Fruit fly (Drosophila melanogaster) whole organism, prepupa: ENCODE measurements around the gene Vsx1.

Experiments used
- Blimp-1 ChIP-seq: fragments of 200-800 bp; sonication (Bioruptor generic); optimal IDR thresholded peaks from 3 replicates; lab custom pipeline; 2017; ENCODE audit warnings: missing biosample characterization, missing genetic modification characterization, mild to moderate bottlenecking, moderate library complexity, missing genetic modification reagents
- CG10631 ChIP-seq: fragments of 200-800 bp; sonication (Bioruptor generic); optimal IDR thresholded peaks from 2 replicates; lab custom pipeline; 2016; ENCODE audit warnings: missing biosample characterization, missing genetic modification characterization
- CG10669 ChIP-seq: fragments of 200-800 bp; sonication (Bioruptor generic); optimal IDR thresholded peaks from 3 replicates; lab custom pipeline; 2018; ENCODE audit warnings: missing biosample characterization, mild to moderate bottlenecking, missing genetic modification characterization, moderate library complexity
- CG11294 ChIP-seq: fragments of 200-800 bp; sonication (Bioruptor generic); IDR thresholded peaks from 2 replicates; pipeline ENCODE4 v1.3.6; 2022; ENCODE audit warnings: missing biosample characterization, missing genetic modification characterization
- CG11762 ChIP-seq: fragments of 200-800 bp; sonication (Bioruptor generic); optimal IDR thresholded peaks from 3 replicates; lab custom pipeline; 2016; ENCODE audit warnings: missing biosample characterization, missing genetic modification characterization; ENCODE audit not compliant: insufficient read depth
- CG11902 ChIP-seq: fragments of 200-800 bp; sonication (Bioruptor generic); optimal IDR thresholded peaks from 3 replicates; lab custom pipeline; 2016; ENCODE audit warnings: missing biosample characterization, missing genetic modification characterization
- CG1621 ChIP-seq: fragments of 200-800 bp; sonication (Bioruptor generic); optimal IDR thresholded peaks from 3 replicates; lab custom pipeline; 2018; ENCODE audit warnings: missing biosample characterization, mild to moderate bottlenecking, missing genetic modification characterization
- CG3032 ChIP-seq: fragments of 200-800 bp; optimal IDR thresholded peaks from 2 replicates; lab custom pipeline; 2019; ENCODE audit warnings: missing biosample characterization, mild to moderate bottlenecking, missing genetic modification characterization, moderate library complexity
- CG31627 ChIP-seq: fragments of 200-800 bp; sonication (Bioruptor generic); optimal IDR thresholded peaks from 3 replicates; lab custom pipeline; 2016; ENCODE audit warnings: missing biosample characterization, missing genetic modification characterization
- CG32006 ChIP-seq: fragments of 200-800 bp; sonication (Bioruptor generic); optimal IDR thresholded peaks from 3 replicates; lab custom pipeline; 2017; ENCODE audit warnings: missing biosample characterization, mild to moderate bottlenecking, missing genetic modification characterization
- CG34406 ChIP-seq: fragments of 200-800 bp; sonication (Bioruptor generic); optimal IDR thresholded peaks from 3 replicates; lab custom pipeline; 2016; ENCODE audit warnings: missing biosample characterization, missing genetic modification characterization
- CG3919 ChIP-seq: fragments of 200-800 bp; sonication (Bioruptor generic); optimal IDR thresholded peaks from 3 replicates; lab custom pipeline; 2016; ENCODE audit warnings: missing biosample characterization, missing genetic modification characterization
- CG6792 ChIP-seq: fragments of 200-800 bp; sonication (Bioruptor generic); optimal IDR thresholded peaks from 3 replicates; lab custom pipeline; 2016; ENCODE audit warnings: missing biosample characterization, missing genetic modification characterization
- CG6808 ChIP-seq: fragments of 200-800 bp; sonication (Bioruptor generic); optimal IDR thresholded peaks from 3 replicates; lab custom pipeline; 2017; ENCODE audit warnings: missing biosample characterization, missing genetic modification characterization, mild to moderate bottlenecking, moderate library complexity, missing genetic modification reagents
- CG6854 ChIP-seq: fragments of 200-800 bp; sonication (Bioruptor generic); optimal IDR thresholded peaks from 2 replicates; lab custom pipeline; 2017; ENCODE audit warnings: missing biosample characterization, mild to moderate bottlenecking, missing genetic modification characterization
- CG7368 ChIP-seq: fragments of 200-800 bp; sonication (Bioruptor generic); optimal IDR thresholded peaks from 3 replicates; lab custom pipeline; 2016; ENCODE audit warnings: missing biosample characterization, missing genetic modification characterization
- CG9139 ChIP-seq: fragments of 200-800 bp; sonication (Bioruptor generic); optimal IDR thresholded peaks from 3 replicates; lab custom pipeline; 2017; ENCODE audit warnings: missing biosample characterization, mild to moderate bottlenecking, missing genetic modification characterization
- Eip93F ChIP-seq: fragments of 200-800 bp; sonication (Bioruptor generic); optimal IDR thresholded peaks from 2 replicates; lab custom pipeline; 2016; ENCODE audit warnings: missing biosample characterization, mild to moderate bottlenecking, missing genetic modification characterization
- Gug ChIP-seq: fragments of 200-800 bp; sonication (Bioruptor generic); IDR thresholded peaks from 2 replicates; pipeline ENCODE4 v1.3.6; 2022; ENCODE audit warnings: missing biosample characterization, missing genetic modification characterization
- Hr38 ChIP-seq: sonication (Bioruptor generic); optimal IDR thresholded peaks from 2 replicates; lab custom pipeline; 2016; ENCODE audit warnings: missing biosample characterization, missing genetic modification characterization
- Hr39 ChIP-seq: fragments of 200-800 bp; sonication (Bioruptor generic); optimal IDR thresholded peaks from 2 replicates; lab custom pipeline; 2016; ENCODE audit warnings: missing biosample characterization, missing genetic modification characterization
- Hr4 ChIP-seq: fragments of 200-800 bp; sonication (Bioruptor generic); optimal IDR thresholded peaks from 3 replicates; lab custom pipeline; 2016; ENCODE audit warnings: missing biosample characterization, missing genetic modification characterization
- Lpt ChIP-seq: fragments of 200-800 bp; sonication (Bioruptor generic); optimal IDR thresholded peaks from 3 replicates; lab custom pipeline; 2016; ENCODE audit warnings: missing biosample characterization, missing genetic modification characterization
- Met ChIP-seq: fragments of 200-800 bp; sonication (Bioruptor generic); optimal IDR thresholded peaks from 3 replicates; lab custom pipeline; 2016; ENCODE audit warnings: missing biosample characterization, missing genetic modification characterization
- OdsH ChIP-seq: fragments of 200-800 bp; sonication (Bioruptor generic); optimal IDR thresholded peaks from 3 replicates; lab custom pipeline; 2016; ENCODE audit warnings: missing biosample characterization, missing genetic modification characterization
- achi ChIP-seq: fragments of 200-800 bp; sonication (Bioruptor generic); optimal IDR thresholded peaks from 3 replicates; lab custom pipeline; 2016; ENCODE audit warnings: missing biosample characterization, missing genetic modification characterization
- cyc ChIP-seq: fragments of 200-800 bp; sonication (Bioruptor generic); optimal IDR thresholded peaks from 3 replicates; lab custom pipeline; 2016; ENCODE audit warnings: missing biosample characterization, missing genetic modification characterization
- dac ChIP-seq: fragments of 200-800 bp; sonication (Bioruptor generic); optimal IDR thresholded peaks from 2 replicates; lab custom pipeline; 2017; ENCODE audit warnings: missing biosample characterization, mild to moderate bottlenecking, missing genetic modification characterization
- eg ChIP-seq: fragments of 200-800 bp; sonication (Bioruptor generic); IDR thresholded peaks from 3 replicates; pipeline ENCODE4 v1.3.6; 2022; ENCODE audit warnings: missing biosample characterization, missing genetic modification characterization
- esn ChIP-seq: fragments of 200-800 bp; sonication (Bioruptor generic); optimal IDR thresholded peaks from 2 replicates; lab custom pipeline; 2016; ENCODE audit warnings: missing biosample characterization, mild to moderate bottlenecking, missing genetic modification characterization, moderate library complexity
- fd59A ChIP-seq: fragments of 200-800 bp; sonication (Bioruptor generic); optimal IDR thresholded peaks from 2 replicates; lab custom pipeline; 2017; ENCODE audit warnings: missing biosample characterization, mild to moderate bottlenecking, missing genetic modification characterization, missing genetic modification reagents
- fd85E ChIP-seq: fragments of 200-800 bp; sonication (Bioruptor generic); optimal IDR thresholded peaks from 3 replicates; lab custom pipeline; 2016; ENCODE audit warnings: missing biosample characterization, missing genetic modification characterization
- fkh ChIP-seq: fragments of 200-800 bp; sonication (Bioruptor generic); optimal IDR thresholded peaks from 3 replicates; lab custom pipeline; 2017; ENCODE audit warnings: missing biosample characterization, mild to moderate bottlenecking, missing genetic modification characterization, moderate library complexity
- net ChIP-seq: fragments of 200-800 bp; sonication (Bioruptor generic); optimal IDR thresholded peaks from 3 replicates; lab custom pipeline; 2016; ENCODE audit warnings: missing biosample characterization, missing genetic modification characterization
- salr ChIP-seq, 2 experiments: fragments of 200-800 bp; sonication (Bioruptor generic); optimal IDR thresholded peaks; 3 replicates each; lab custom pipeline; 2016 to 2018; ENCODE audit warnings: missing biosample characterization in 2 of 2, missing genetic modification characterization in 2 of 2, mild to moderate bottlenecking in 1 of 2
- spab ChIP-seq: fragments of 200-800 bp; sonication (Bioruptor generic); optimal IDR thresholded peaks from 2 replicates; lab custom pipeline; 2017; ENCODE audit warnings: missing biosample characterization, mild to moderate bottlenecking, missing genetic modification characterization, missing genetic modification reagents
- svp ChIP-seq: fragments of 200-800 bp; sonication (Bioruptor generic); peaks from one replicate; lab custom pipeline; 2016; ENCODE audit warnings: missing biosample characterization, missing genetic modification characterization

The Vsx1 gene

dm6 chrX:5579484-5579883, 14.6 kb upstream of the Vsx1 start:
- no peak for TF ChIP-seq CG6854 (GFP tag; lab: Kevin White, UChicago)
- TF ChIP-seq CG7368 (GFP tag; lab: Kevin White, UChicago), result no peak
- TF ChIP-seq achi (GFP tag; lab: Kevin White, UChicago), result no peak

- TF ChIP-seq CG6792, result no peak
- no peak for TF ChIP-seq spab (GFP tag; lab: Kevin White, UChicago)
- no peak for TF ChIP-seq CG10631 (GFP tag; lab: Kevin White, UChicago)
- TF ChIP-seq CG11762, result no peak
- no peak for TF ChIP-seq Eip93F (GFP tag; lab: Kevin White, UChicago)
- no peak for TF ChIP-seq CG11294
- no peak for TF ChIP-seq CG11902
- no peak for TF ChIP-seq Lpt (GFP tag; lab: Kevin White, UChicago)
- no peak for TF ChIP-seq Blimp-1 (GFP tag; lab: Kevin White, UChicago)
- no peak for TF ChIP-seq achi (GFP tag; lab: Kevin White, UChicago)
- no peak for TF ChIP-seq eg (GFP tag; lab: Robert Waterston, UW)
- no peak for TF ChIP-seq CG10669 (GFP tag; lab: Kevin White, UChicago)
- no peak for TF ChIP-seq Met
- no peak for TF ChIP-seq salr (GFP tag; optimal IDR thresholded peaks at IDR 0.05; lab: Kevin White, UChicago)
- no peak for TF ChIP-seq fd85E
- TF ChIP-seq CG3919 (GFP tag; lab: Kevin White, UChicago), result no peak
- TF ChIP-seq esn (GFP tag; lab: Kevin White, UChicago), result no peak
- TF ChIP-seq fd59A (GFP tag; lab: Kevin White, UChicago), result no peak
Measured at dm6 chrX:5587023-5587422, 7.0 kb upstream of the Vsx1 start.

dm6 chrX:5588454-5588853, 5.6 kb upstream of the Vsx1 start:
- TF ChIP-seq spab (GFP tag; lab: Kevin White, UChicago) (no peak), salr (GFP tag; optimal IDR thresholded peaks at IDR 0.05; lab: Kevin White, UChicago) (no peak), CG11902 (no peak)

dm6 chrX:5589990-5590389, 4.1 kb upstream of the Vsx1 start:
- no peak for TF ChIP-seq CG1621
- TF ChIP-seq svp (GFP tag; lab: Kevin White, UChicago), result peak; percentile 63
- no peak for TF ChIP-seq fd59A (GFP tag; lab: Kevin White, UChicago)
- no peak for TF ChIP-seq CG31627 (GFP tag; lab: Kevin White, UChicago)

dm6 chrX:5596554-5596953, 2.5 kb downstream of the Vsx1 start:
- TF ChIP-seq CG9139 (GFP tag; lab: Kevin White, UChicago), result no peak
- peak; percentile 12 for TF ChIP-seq fkh (GFP tag; lab: Kevin White, UChicago)

- TF ChIP-seq Hr4 (GFP tag; lab: Kevin White, UChicago) (no peak), CG6792 (no peak), CG11294 (no peak), CG6808 (no peak), salr (GFP tag; optimal IDR thresholded peaks at IDR 0.05; lab: Kevin White, UChicago) (no peak), net (GFP tag; lab: Kevin White, UChicago) (no peak), cyc (GFP tag; lab: Kevin White, UChicago) (no peak)
- TF ChIP-seq, all 60 proteins: peak for 0
Measured at dm6 chrX:5602308-5602707, 8.3 kb downstream of the Vsx1 start.

- TF ChIP-seq Lpt (GFP tag; lab: Kevin White, UChicago) (no peak), Gug (GFP tag; lab: Robert Waterston, UW) (no peak), dac (no peak), CG11902 (no peak), salr (GFP tag; optimal IDR thresholded peaks at IDR 0.05; lab: Kevin White, UChicago) (no peak), CG6808 (no peak), esn (GFP tag; lab: Kevin White, UChicago) (no peak), CG3919 (GFP tag; lab: Kevin White, UChicago) (no peak), Blimp-1 (GFP tag; lab: Kevin White, UChicago) (no peak), CG32006 (GFP tag; lab: Kevin White, UChicago) (no peak), net (GFP tag; lab: Kevin White, UChicago) (no peak), Hr39 (no peak), CG3032 (no peak), CG7368 (GFP tag; lab: Kevin White, UChicago) (no peak), CG34406 (GFP tag; lab: Kevin White, UChicago) (no peak), CG6854 (GFP tag; lab: Kevin White, UChicago) (no peak), OdsH (GFP tag; lab: Kevin White, UChicago) (no peak), Hr38 (no peak), fd85E (no peak), CG10669 (GFP tag; lab: Kevin White, UChicago) (no peak)
Measured at dm6 chrX:5603009-5603408, 9.0 kb downstream of the Vsx1 start.
